Worm (Caenorhabditis elegans): ENCODE measurements around the gene ins-7.

ins-7 gene

DNA sequence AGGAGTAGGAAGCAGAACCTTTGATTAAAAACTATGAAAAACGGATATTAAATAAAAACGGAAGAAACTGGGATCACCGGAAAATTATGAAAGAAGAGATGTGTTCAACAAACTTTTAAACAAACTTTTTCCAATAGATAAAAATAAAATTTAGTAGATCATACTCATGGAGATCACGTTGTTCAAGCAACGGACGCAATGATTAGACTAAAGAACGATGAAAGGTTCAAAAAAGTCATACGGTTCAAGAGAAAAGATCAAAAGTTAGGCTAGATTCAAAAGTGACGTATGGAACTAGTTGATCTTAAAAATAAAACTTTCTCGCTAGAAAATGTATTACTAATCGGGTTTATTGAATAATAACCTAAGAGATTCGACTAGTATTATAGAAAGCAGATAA is 50.6 kb downstream of the ins-7 start:
- TF ChIP-seq rec-8 (tag; optimal IDR thresholded peaks at IDR 0.05): no peak
- TF ChIP-seq zim-3 (tag; optimal IDR thresholded peaks at IDR 0.05): no peak
- no peak for TF ChIP-seq bed-1 (GFP tag; IDR thresholded peaks at IDR 0.05)
- no peak for TF ChIP-seq hsf-1 (GFP tag; IDR thresholded peaks at IDR 0.05)
- no peak for TF ChIP-seq unc-130 (GFP tag; optimal IDR thresholded peaks at IDR 0.05)
- TF ChIP-seq B0019.2 (GFP tag; conservative IDR thresholded peaks at IDR 0.05): no peak
- no peak for TF ChIP-seq hrde-1 (tag; optimal IDR thresholded peaks at IDR 0.05; ENCODE audit: borderline replicate concordance)
- TF ChIP-seq F39B2.1 (GFP tag; IDR thresholded peaks at IDR 0.05): no peak
- TF ChIP-seq Y53G8AR.9 (GFP tag; conservative IDR thresholded peaks at IDR 0.05): no peak
- TF ChIP-seq T26A5.8 (tag; optimal IDR thresholded peaks at IDR 0.05): no peak
- TF ChIP-seq F55B11.4 (tag; optimal IDR thresholded peaks at IDR 0.05; ENCODE audit: borderline replicate concordance, insufficient read depth): no peak
- no peak for TF ChIP-seq Y79H2A.3 (GFP tag; conservative IDR thresholded peaks at IDR 0.05)
- TF ChIP-seq ceh-100 (GFP tag; IDR thresholded peaks at IDR 0.05): no peak
- no peak for TF ChIP-seq hmg-20 (GFP tag; IDR thresholded peaks at IDR 0.05)
- no peak for TF ChIP-seq tbx-9 (tag; optimal IDR thresholded peaks at IDR 0.05; ENCODE audit: borderline replicate concordance)
- TF ChIP-seq ceh-91 (GFP tag; IDR thresholded peaks at IDR 0.05): no peak
- no peak for TF ChIP-seq zfh-2 (GFP tag; conservative IDR thresholded peaks at IDR 0.05)
- no peak for TF ChIP-seq unc-62 (GFP tag; optimal IDR thresholded peaks at IDR 0.05)
- TF ChIP-seq ets-4 (GFP tag; optimal IDR thresholded peaks at IDR 0.05): no peak
- TF ChIP-seq nhr-27 (tag; optimal IDR thresholded peaks at IDR 0.05): no peak

Data from whole organism, young adult.